Fruit fly (Drosophila melanogaster) whole organism, embryonic: ENCODE measurements around the gene CG13315.

ENCODE experiments used
- Adf1 ChIP-seq: fragments of 200-800 bp; sonication (Bioruptor generic); IDR thresholded peaks from 2 replicates; pipeline ENCODE4 v1.3.6; 2022; ENCODE audit warnings: missing biosample characterization, missing genetic modification characterization
- Asciz ChIP-seq: fragments of 200-800 bp; sonication (Bioruptor generic); optimal IDR thresholded peaks from 2 replicates; lab custom pipeline; 2017; ENCODE audit warnings: missing biosample characterization, mild to moderate bottlenecking, missing genetic modification characterization, missing genetic modification reagents
- BtbVII ChIP-seq: fragments of 200-800 bp; sonication (Bioruptor generic); optimal IDR thresholded peaks from 3 replicates; lab custom pipeline; 2017; ENCODE audit warnings: missing biosample characterization, mild to moderate bottlenecking, missing genetic modification characterization
- CG10321 ChIP-seq: fragments of 200-800 bp; sonication (Bioruptor generic); IDR thresholded peaks from 2 replicates; pipeline ENCODE4 v1.3.6; 2022; ENCODE audit warnings: missing biosample characterization, missing genetic modification characterization
- CG11085 ChIP-seq: fragments of 200-800 bp; sonication (Bioruptor generic); IDR thresholded peaks from 2 replicates; pipeline ENCODE4 v1.3.6; 2022; ENCODE audit warnings: missing biosample characterization, missing genetic modification characterization
- CG11456 ChIP-seq: fragments of 200-800 bp; sonication (Bioruptor generic); IDR thresholded peaks from 3 replicates; pipeline ENCODE4 v1.3.6; 2022; ENCODE audit warnings: missing biosample characterization, missing genetic modification characterization
- CG11560 ChIP-seq: fragments of 200-800 bp; sonication (Bioruptor generic); IDR thresholded peaks from 3 replicates; pipeline ENCODE4 v1.3.6; 2022; ENCODE audit warnings: missing biosample characterization, missing genetic modification characterization
- CG12769 ChIP-seq: fragments of 200-800 bp; sonication (Bioruptor generic); optimal IDR thresholded peaks from 2 replicates; lab custom pipeline; 2019; ENCODE audit warnings: missing biosample characterization, mild to moderate bottlenecking, missing genetic modification characterization, moderate library complexity
- CG13287 ChIP-seq: fragments of 200-800 bp; sonication (Bioruptor generic); IDR thresholded peaks from 2 replicates; pipeline ENCODE4 v1.3.6; 2022; ENCODE audit warnings: missing biosample characterization, missing genetic modification characterization; ENCODE audit not compliant: partially characterized antibody
- CG15479 ChIP-seq: fragments of 200-800 bp; sonication (Bioruptor generic); optimal IDR thresholded peaks from 3 replicates; lab custom pipeline; 2019; ENCODE audit warnings: missing biosample characterization, mild to moderate bottlenecking, missing genetic modification characterization, moderate library complexity
- CG15696 ChIP-seq: fragments of 200-800 bp; sonication (Bioruptor generic); optimal IDR thresholded peaks from 2 replicates; lab custom pipeline; 2019; ENCODE audit warnings: missing biosample characterization, mild to moderate bottlenecking, missing genetic modification characterization, moderate library complexity
- CG1603 ChIP-seq: fragments of 200-800 bp; sonication (Bioruptor generic); optimal IDR thresholded peaks from 2 replicates; lab custom pipeline; 2019; ENCODE audit warnings: missing biosample characterization, mild to moderate bottlenecking, missing genetic modification characterization, moderate library complexity
- CG17328 ChIP-seq: fragments of 200-800 bp; sonication (Bioruptor generic); IDR thresholded peaks from 2 replicates; pipeline ENCODE4 v1.3.6; 2022; ENCODE audit warnings: missing biosample characterization, missing genetic modification characterization
- CG17359 ChIP-seq: fragments of 200-800 bp; sonication (Bioruptor generic); optimal IDR thresholded peaks from 3 replicates; lab custom pipeline; 2018; ENCODE audit warnings: missing biosample characterization, mild to moderate bottlenecking, missing genetic modification characterization, moderate library complexity
- CG17802 ChIP-seq: fragments of 200-800 bp; sonication (Bioruptor generic); optimal IDR thresholded peaks from 2 replicates; lab custom pipeline; 2018; ENCODE audit warnings: missing biosample characterization, mild to moderate bottlenecking, missing genetic modification characterization, moderate library complexity
- CG1792 ChIP-seq: fragments of 200-800 bp; sonication (Bioruptor generic); optimal IDR thresholded peaks from 2 replicates; lab custom pipeline; 2016; ENCODE audit warnings: missing biosample characterization, missing genetic modification characterization
- CG30020 ChIP-seq: fragments of 200-800 bp; optimal IDR thresholded peaks from 2 replicates; lab custom pipeline; 2019; ENCODE audit warnings: missing biosample characterization, mild to moderate bottlenecking, missing genetic modification characterization, moderate library complexity
- CG3847 ChIP-seq: fragments of 200-800 bp; sonication (Bioruptor generic); IDR thresholded peaks from 2 replicates; pipeline ENCODE4 v1.3.6; 2022; ENCODE audit warnings: missing biosample characterization, missing genetic modification characterization
- CG4820 ChIP-seq: fragments of 200-800 bp; sonication (Bioruptor generic); optimal IDR thresholded peaks from 3 replicates; lab custom pipeline; 2016; ENCODE audit warnings: missing biosample characterization, missing genetic modification characterization
- CG7357 ChIP-seq: fragments of 200-800 bp; sonication (Bioruptor generic); IDR thresholded peaks from 3 replicates; pipeline ENCODE4 v1.3.6; 2022; ENCODE audit warnings: missing biosample characterization, missing genetic modification characterization
- CG7963 ChIP-seq: fragments of 200-800 bp; sonication (Bioruptor generic); IDR thresholded peaks from 3 replicates; pipeline ENCODE4 v1.3.6; 2022; ENCODE audit warnings: missing biosample characterization, missing genetic modification characterization; ENCODE audit not compliant: partially characterized antibody
- CG8290 ChIP-seq, 3 experiments: fragments of 200-800 bp; sonication (Bioruptor generic); optimal IDR thresholded peaks; 2 replicates each; lab custom pipeline; 2016 to 2019; ENCODE audit warnings: missing biosample characterization in 3 of 3, missing genetic modification characterization in 3 of 3, mild to moderate bottlenecking in 2 of 3, moderate library complexity in 1 of 3
- D ChIP-seq, 2 experiments: fragments of 200-800 bp in 1 of 2; fragments of >200 bp in 1 of 2; sonication (Bioruptor generic) in 1 of 2; optimal IDR thresholded peaks; 2 replicates in 1 of 2; 3 replicates in 1 of 2; lab custom pipeline; 2017; ENCODE audit warnings: mild to moderate bottlenecking in 1 of 2, missing biosample characterization in 1 of 2, missing genetic modification characterization in 1 of 2, missing genetic modification reagents in 1 of 2
- Dek ChIP-seq: fragments of 200-800 bp; sonication (Bioruptor generic); optimal IDR thresholded peaks from 3 replicates; lab custom pipeline; 2019; ENCODE audit warnings: missing biosample characterization, mild to moderate bottlenecking, missing genetic modification characterization, moderate library complexity
- Ets97D ChIP-seq: fragments of 200-800 bp; sonication (Bioruptor generic); optimal IDR thresholded peaks from 3 replicates; lab custom pipeline; 2016; ENCODE audit warnings: missing biosample characterization, missing genetic modification characterization
- HmgD ChIP-seq: fragments of 200-800 bp; sonication (Bioruptor generic); optimal IDR thresholded peaks from 3 replicates; lab custom pipeline; 2016; ENCODE audit warnings: missing biosample characterization, missing genetic modification characterization
- Lpt ChIP-seq: fragments of >200 bp; optimal IDR thresholded peaks from 2 replicates; lab custom pipeline; 2018; ENCODE audit warnings: missing biosample characterization, missing genetic modification characterization
- Meics ChIP-seq: fragments of 200-800 bp; sonication (Bioruptor generic); optimal IDR thresholded peaks from 2 replicates; lab custom pipeline; 2017; ENCODE audit warnings: missing biosample characterization, mild to moderate bottlenecking, missing genetic modification characterization
- Myb ChIP-seq: fragments of 200-800 bp; sonication (Bioruptor generic); optimal IDR thresholded peaks from 2 replicates; lab custom pipeline; 2016; ENCODE audit warnings: missing biosample characterization, missing genetic modification characterization
- NC2β ChIP-seq: fragments of 200-800 bp; sonication (Bioruptor generic); optimal IDR thresholded peaks from 2 replicates; lab custom pipeline; 2016; ENCODE audit warnings: missing biosample characterization, missing genetic modification characterization
- NfI ChIP-seq: fragments of 200-800 bp; sonication (Bioruptor generic); optimal IDR thresholded peaks from 3 replicates; lab custom pipeline; 2018; ENCODE audit warnings: missing biosample characterization, mild to moderate bottlenecking, missing genetic modification characterization, moderate library complexity
- Poxn ChIP-seq: fragments of 200-800 bp; sonication (Bioruptor generic); IDR thresholded peaks from 2 replicates; pipeline ENCODE4 v1.3.6; 2022; ENCODE audit warnings: missing biosample characterization, missing genetic modification characterization
- Taf1 ChIP-seq: fragments of 200-800 bp; sonication (Bioruptor generic); IDR thresholded peaks from 2 replicates; pipeline ENCODE4 v1.3.6; 2022; ENCODE audit warnings: missing biosample characterization, missing genetic modification characterization
- Usf ChIP-seq: fragments of 200-800 bp; sonication (Bioruptor generic); optimal IDR thresholded peaks from 2 replicates; lab custom pipeline; 2017; ENCODE audit warnings: missing genotype, missing biosample characterization, missing genetic modification characterization
- ap ChIP-seq: fragments of 200-800 bp; sonication (Bioruptor generic); IDR thresholded peaks from 2 replicates; pipeline ENCODE4 v1.3.6; 2022; ENCODE audit warnings: missing biosample characterization, missing genetic modification characterization
- chn ChIP-seq: fragments of 200-800 bp; sonication (Bioruptor generic); optimal IDR thresholded peaks from 2 replicates; lab custom pipeline; 2016; ENCODE audit warnings: missing biosample characterization, missing genetic modification characterization
- ems ChIP-seq: fragments of 200-800 bp; sonication (Bioruptor generic); optimal IDR thresholded peaks from 3 replicates; lab custom pipeline; 2016; ENCODE audit warnings: missing biosample characterization, missing genetic modification characterization
- hbn ChIP-seq: fragments of 200-800 bp; sonication (Bioruptor generic); IDR thresholded peaks from 2 replicates; pipeline ENCODE4 v1.3.6; 2022; ENCODE audit warnings: missing biosample characterization, missing genetic modification characterization; ENCODE audit not compliant: partially characterized antibody
- ind ChIP-seq: fragments of 200-800 bp; sonication (Bioruptor generic); optimal IDR thresholded peaks from 3 replicates; lab custom pipeline; 2016; ENCODE audit warnings: missing biosample characterization, missing genetic modification characterization
- insv ChIP-seq, 2 experiments: fragments of 200-800 bp; sonication (Bioruptor generic); optimal IDR thresholded peaks; 3 replicates each; lab custom pipeline; 2016 to 2018; ENCODE audit warnings: missing biosample characterization in 2 of 2, missing genetic modification characterization in 2 of 2
- luna ChIP-seq: fragments of 200-800 bp; sonication (Bioruptor generic); optimal IDR thresholded peaks from 2 replicates; lab custom pipeline; 2016; ENCODE audit warnings: missing biosample characterization, missing genetic modification characterization
- org-1 ChIP-seq: fragments of 200-800 bp; sonication (Bioruptor generic); optimal IDR thresholded peaks from 2 replicates; lab custom pipeline; 2017; ENCODE audit warnings: missing biosample characterization, missing genetic modification characterization
- pros ChIP-seq: fragments of 200-800 bp; sonication (Bioruptor generic); optimal IDR thresholded peaks from 3 replicates; lab custom pipeline; 2019; ENCODE audit warnings: missing biosample characterization, mild to moderate bottlenecking, missing genetic modification characterization, moderate library complexity
- ranshi ChIP-seq: fragments of 200-800 bp; sonication (Bioruptor generic); IDR thresholded peaks from 2 replicates; pipeline ENCODE4 v1.3.6; 2022; ENCODE audit warnings: missing biosample characterization, missing genetic modification characterization
- sc ChIP-seq, 3 experiments: fragments of >200 bp in 2 of 3; fragments of 200-800 bp in 1 of 3; sonication (Bioruptor generic) in 1 of 3; optimal IDR thresholded peaks; 2 replicates in 2 of 3; 3 replicates in 1 of 3; lab custom pipeline; 2017; ENCODE audit warnings: mild to moderate bottlenecking in 1 of 3, missing biosample characterization in 1 of 3, missing genetic modification characterization in 1 of 3, missing genetic modification reagents in 1 of 3
- seq ChIP-seq: fragments of 200-800 bp; sonication (Bioruptor generic); IDR thresholded peaks from 2 replicates; pipeline ENCODE4 v1.3.6; 2022; ENCODE audit warnings: missing biosample characterization, missing genetic modification characterization
- sqz ChIP-seq: fragments of 200-800 bp; sonication (Bioruptor generic); optimal IDR thresholded peaks from 3 replicates; lab custom pipeline; 2018; ENCODE audit warnings: missing biosample characterization, mild to moderate bottlenecking, missing genetic modification characterization
- tin ChIP-seq: fragments of 200-800 bp; sonication (Bioruptor generic); optimal IDR thresholded peaks from 3 replicates; lab custom pipeline; 2016; ENCODE audit warnings: missing biosample characterization, missing genetic modification characterization
- tx ChIP-seq: fragments of 200-800 bp; sonication (Bioruptor generic); optimal IDR thresholded peaks from 2 replicates; lab custom pipeline; 2016; ENCODE audit warnings: missing biosample characterization, missing genetic modification characterization
- unpg ChIP-seq: fragments of 200-800 bp; sonication (Bioruptor generic); optimal IDR thresholded peaks from 3 replicates; lab custom pipeline; 2018; ENCODE audit warnings: missing biosample characterization, mild to moderate bottlenecking, missing genetic modification characterization, moderate library complexity

The CG13315 gene

DNA sequence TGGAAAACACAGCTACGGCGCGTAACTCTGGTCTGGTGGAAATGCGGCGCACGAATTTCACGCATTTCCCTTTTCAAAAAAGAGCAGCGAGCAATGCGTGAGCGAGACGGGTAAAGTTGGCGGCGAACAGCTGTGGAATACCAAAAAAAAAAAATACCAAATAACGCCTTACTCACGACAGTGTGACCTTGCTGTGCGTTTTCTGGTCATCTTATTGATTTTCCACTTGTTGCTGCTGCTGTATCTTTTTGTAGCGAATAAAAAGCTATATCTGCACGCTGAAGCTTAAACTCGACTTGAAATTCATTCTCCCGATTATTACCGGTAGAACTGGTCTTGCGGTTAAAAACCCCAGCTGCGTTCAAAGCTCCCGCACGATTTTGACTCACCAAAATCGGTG is 37.7 kb downstream of the CG13315 start, which contains the start of the genes bol and Dhpr (continued):
- TF ChIP-seq chn (GFP tag; lab: Kevin White, UChicago) = no peak
- no peak for TF ChIP-seq D (optimal IDR thresholded peaks at IDR 0.05; lab: Kevin White, UChicago)
- TF ChIP-seq D (GFP tag; optimal IDR thresholded peaks at IDR 0.05; lab: Kevin White, UChicago) = no peak
- TF ChIP-seq CG15479 (GFP tag; lab: Kevin White, UChicago) = no peak
- TF ChIP-seq CG30020 (tag; lab: Kevin White, UChicago) = no peak
- TF ChIP-seq Poxn (GFP tag; lab: Robert Waterston, UW) = no peak
- 0 out of 3 replicates have a peak, but pooled peaks have one; percentile 10 for TF ChIP-seq CG11456
- no peak for TF ChIP-seq org-1 (GFP tag; lab: Kevin White, UChicago)
- TF ChIP-seq CG17359 (tag; lab: Kevin White, UChicago) = no peak
- no peak for TF ChIP-seq CG7963 (GFP tag; lab: Robert Waterston, UW)
- no peak for TF ChIP-seq sc (optimal IDR thresholded peaks at IDR 0.05; lab: Kevin White, UChicago)
- TF ChIP-seq sc (GFP tag; optimal IDR thresholded peaks at IDR 0.05; lab: Kevin White, UChicago) = no peak
- no peak for TF ChIP-seq ranshi
- no peak for TF ChIP-seq CG8290 (GFP tag; optimal IDR thresholded peaks at IDR 0.05; lab: Kevin White, UChicago)
- no peak for TF ChIP-seq CG8290 (tag; optimal IDR thresholded peaks at IDR 0.05; lab: Kevin White, UChicago)
- no peak for TF ChIP-seq BtbVII (GFP tag; lab: Kevin White, UChicago)
- no peak for TF ChIP-seq Lpt (GFP tag; lab: Kevin White, UChicago)
- peak; percentile 43; the same call in 1 of the 2 replicates for TF ChIP-seq hbn
- no peak for TF ChIP-seq pros (GFP tag; lab: Kevin White, UChicago)
- peak; percentile 68 for TF ChIP-seq Adf1
- no peak for TF ChIP-seq luna
- peak; percentile 60 for TF ChIP-seq Myb
- no peak for TF ChIP-seq CG7357 (GFP tag; lab: Robert Waterston, UW)
- peak; percentile 39 for TF ChIP-seq Asciz (GFP tag; lab: Kevin White, UChicago)
- TF ChIP-seq CG17802 (tag; lab: Kevin White, UChicago) = no peak
- TF ChIP-seq NfI = no peak
- peak; percentile 8 for TF ChIP-seq NC2β (GFP tag; lab: Kevin White, UChicago)
- TF ChIP-seq Ets97D (GFP tag; lab: Kevin White, UChicago) = peak; percentile 89
- TF ChIP-seq CG15696 (tag; lab: Kevin White, UChicago) = no peak
- TF ChIP-seq unpg = peak; percentile 0
- peak; percentile 66 for TF ChIP-seq CG1603 (tag; lab: Kevin White, UChicago)
- TF ChIP-seq Meics (GFP tag; lab: Kevin White, UChicago) = peak; percentile 3
- no peak for TF ChIP-seq tx (GFP tag; lab: Kevin White, UChicago)
- no peak for TF ChIP-seq CG4820 (GFP tag; lab: Kevin White, UChicago)
- TF ChIP-seq Taf1 = no peak
- TF ChIP-seq HmgD (GFP tag; lab: Kevin White, UChicago) = peak; percentile 75
- peak; percentile 38; the same call in 1 of the 2 replicates for TF ChIP-seq CG3847
- no peak for TF ChIP-seq Usf (GFP tag; lab: Kevin White, UChicago)
- no peak for TF ChIP-seq ap
- no peak for TF ChIP-seq seq (GFP tag; lab: Robert Waterston, UW)
- TF ChIP-seq CG10321 (GFP tag; lab: Robert Waterston, UW) = peak; percentile 64
- peak; percentile 49 for TF ChIP-seq sqz
- TF ChIP-seq insv (GFP tag; optimal IDR thresholded peaks at IDR 0.05; lab: Kevin White, UChicago) = peak in 1 of 2 experiments; percentile 1
- TF ChIP-seq CG1792 (GFP tag; lab: Kevin White, UChicago) = no peak
- no peak for TF ChIP-seq ems (GFP tag; lab: Kevin White, UChicago)
- TF ChIP-seq CG11085 (GFP tag; lab: Robert Waterston, UW) = no peak
- peak; percentile 20 for TF ChIP-seq Dek (tag; lab: Kevin White, UChicago)
- no peak for TF ChIP-seq ind (GFP tag; lab: Kevin White, UChicago)
- TF ChIP-seq CG12769 (tag; lab: Kevin White, UChicago) = peak; percentile 64
- peak; percentile 16; the same call in 1 of the 2 replicates for TF ChIP-seq CG17328
- peak; percentile 75 for TF ChIP-seq CG13287
- TF ChIP-seq tin (GFP tag; lab: Kevin White, UChicago) = peak; percentile 24
- no peak for TF ChIP-seq CG11560 (tag; lab: Robert Waterston, UW)
